Worm (Caenorhabditis elegans) whole organism, young adult: ENCODE data around the gene taf-11.3.

Experiments
- B0035.1 ChIP-seq: sonication (generic microtip); optimal IDR thresholded peaks from 2 replicates; lab custom pipeline; 2016; ENCODE audit warnings: missing genetic modification characterization, mild to moderate bottlenecking, missing compliant biosample characterization, missing genotype, missing genetic modification reagents
- F37B4.10 ChIP-seq: fragments of 200-800 bp; sonication (Bioruptor generic); IDR thresholded peaks from 2 replicates; pipeline ENCODE4 v1.3.6; 2022; ENCODE audit warnings: missing genetic modification characterization, missing compliant biosample characterization
- Y67H2A.10 ChIP-seq: fragments of 200-800 bp; sonication (Bioruptor generic); conservative IDR thresholded peaks from 2 replicates; pipeline ENCODE4 v1.3.6; 2022; ENCODE audit warnings: missing genetic modification reagents, missing genetic modification characterization, missing compliant biosample characterization
- ceh-27 ChIP-seq: fragments of 200-800 bp; sonication (Bioruptor generic); optimal IDR thresholded peaks from 2 replicates; lab custom pipeline; 2018; ENCODE audit warnings: mild to moderate bottlenecking, missing genetic modification characterization, moderate library complexity, missing compliant biosample characterization
- ets-4 ChIP-seq: fragments of 200-800 bp; sonication (Bioruptor generic); optimal IDR thresholded peaks from 2 replicates; lab custom pipeline; 2018; ENCODE audit warnings: mild to moderate bottlenecking, missing genetic modification characterization, missing compliant biosample characterization
- lin-26 ChIP-seq: fragments of 200-800 bp; sonication (Bioruptor generic); IDR thresholded peaks from 2 replicates; pipeline ENCODE4 v1.3.6; 2022; ENCODE audit warnings: missing genetic modification reagents, missing genetic modification characterization, missing compliant biosample characterization
- pha-4 ChIP-seq: fragments of 150-350 bp; sonication (generic microtip); optimal IDR thresholded peaks from 2 replicates; lab custom pipeline; 2014; ENCODE audit warnings: missing biosample characterization, missing genetic modification reagents, missing genetic modification characterization
- snpc-1.3 ChIP-seq: sonication (generic microtip); optimal IDR thresholded peaks from 2 replicates; lab custom pipeline; 2017; ENCODE audit warnings: missing genetic modification characterization, mild to moderate bottlenecking, missing compliant biosample characterization, antibody characterized with exemption, moderate library complexity, missing genotype, missing genetic modification reagents; ENCODE audit not compliant: insufficient read depth
- tlf-1 ChIP-seq: fragments of 200-800 bp; sonication (Bioruptor generic); optimal IDR thresholded peaks from 2 replicates; lab custom pipeline; 2018; ENCODE audit warnings: mild to moderate bottlenecking, missing genetic modification characterization, missing compliant biosample characterization
- zfh-2 ChIP-seq: fragments of 200-800 bp; sonication (Bioruptor generic); conservative IDR thresholded peaks from 2 replicates; pipeline ENCODE4 v1.3.6; 2022; ENCODE audit warnings: missing genetic modification reagents, missing genetic modification characterization, missing compliant biosample characterization

taf-11.3 gene

ce11 chrIII:10460427-10461163 lies 44.5 kb downstream of the taf-11.3 start, which contains the start of gene ecps-1 (continued):
- TF ChIP-seq Y67H2A.10 (GFP tag; lab: Robert Waterston, UW) (peak; percentile 62; the same call in 1 of the 2 replicates), ceh-27 (peak; percentile 91), zfh-2 (GFP tag; lab: Robert Waterston, UW) (no peak), lin-26 (GFP tag; lab: Robert Waterston, UW) (peak; percentile 25; the same call in 1 of the 2 replicates), tlf-1 (GFP tag; lab: Kevin White, UChicago) (peak; percentile 75), F37B4.10 (no peak), pha-4 (tag; lab: Kevin White, UChicago) (peak; percentile 67), ets-4 (no peak), B0035.1 (no peak), snpc-1.3 (tag; lab: Kevin White, UChicago) (peak; percentile 79)
